Worm (Caenorhabditis elegans): Measurements from ENCODE around the gene T08G3.11.

Gene T08G3.11

DNA sequence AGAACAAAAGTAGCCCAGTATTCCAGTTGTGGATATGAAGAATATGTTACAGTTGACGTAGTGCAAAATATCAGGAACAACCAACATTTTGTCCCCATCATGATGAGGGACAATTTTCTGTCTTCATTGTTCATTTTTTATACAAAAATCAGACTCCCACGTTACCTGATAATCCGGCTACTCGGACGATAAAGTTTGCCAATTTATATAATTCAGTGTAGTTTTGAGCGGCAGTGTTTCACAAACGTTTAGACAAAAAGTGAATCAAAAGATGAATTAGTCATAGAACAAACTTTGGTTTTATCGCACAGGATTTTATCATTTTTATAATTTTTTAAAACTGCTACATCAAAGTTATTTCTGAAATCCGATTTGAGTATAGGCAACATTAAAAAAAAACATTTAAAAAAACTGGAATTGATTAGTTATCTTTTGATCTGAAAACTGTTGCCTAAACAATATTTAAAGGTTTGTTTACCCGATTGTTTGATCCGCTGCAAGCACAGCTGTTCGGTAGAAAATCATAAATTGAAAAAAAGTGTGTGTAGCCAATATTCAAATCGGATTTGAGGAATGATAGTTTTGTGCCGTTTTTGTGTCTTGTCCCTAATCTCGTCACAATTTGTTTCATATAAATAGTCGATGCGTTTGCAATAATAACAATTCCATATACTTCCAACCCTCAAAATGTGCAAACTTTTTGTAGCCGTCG lies 1.9 kb upstream of the T08G3.11 start, which contains the start of the genes F57E7.4 and spig-6:
Gene F57E7.4 (minus strand): TSS at position 101 of the 712 bp plus-strand sequence.
Gene spig-6 (plus strand): TSS at position 662 of the 712 bp plus-strand sequence.
- no peak for TF ChIP-seq irx-1 (tag; optimal IDR thresholded peaks at IDR 0.05)
- TF ChIP-seq lin-39 (tag; optimal IDR thresholded peaks at IDR 0.05), result no peak
- no peak for TF ChIP-seq nhr-77 (tag; optimal IDR thresholded peaks at IDR 0.05)
- TF ChIP-seq swsn-7 (tag; optimal IDR thresholded peaks at IDR 0.05), result no peak
- no peak for TF ChIP-seq ztf-4 (tag; optimal IDR thresholded peaks at IDR 0.05)
- TF ChIP-seq nhr-84 (tag; optimal IDR thresholded peaks at IDR 0.05), result no peak
- TF ChIP-seq C04F5.9 (tag; optimal IDR thresholded peaks at IDR 0.05), result no peak
- no peak for TF ChIP-seq pqm-1 (tag; optimal IDR thresholded peaks at IDR 0.05)
- TF ChIP-seq unc-98 (GFP tag; IDR thresholded peaks at IDR 0.05), result no peak
- TF ChIP-seq lsy-2 (tag; optimal IDR thresholded peaks at IDR 0.05), result no peak

ce11 chrV:16471995-16472563 lies 7.1 kb downstream of the T08G3.11 start, which contains the start of gene srw-35:
Gene srw-35, plus strand, starts transcription at chrV:16472513.
- TF ChIP-seq nhr-11 (tag; optimal IDR thresholded peaks at IDR 0.05) (no peak), swsn-7 (tag; optimal IDR thresholded peaks at IDR 0.05) (no peak), nhr-84 (tag; optimal IDR thresholded peaks at IDR 0.05) (no peak), fkh-4 (tag; optimal IDR thresholded peaks at IDR 0.05; ENCODE audit: borderline replicate concordance) (no peak), unc-98 (GFP tag; IDR thresholded peaks at IDR 0.05) (no peak), ceh-63 (GFP tag; optimal IDR thresholded peaks at IDR 0.05) (no peak), ceh-8 (GFP tag; optimal IDR thresholded peaks at IDR 0.05) (no peak)

DNA sequence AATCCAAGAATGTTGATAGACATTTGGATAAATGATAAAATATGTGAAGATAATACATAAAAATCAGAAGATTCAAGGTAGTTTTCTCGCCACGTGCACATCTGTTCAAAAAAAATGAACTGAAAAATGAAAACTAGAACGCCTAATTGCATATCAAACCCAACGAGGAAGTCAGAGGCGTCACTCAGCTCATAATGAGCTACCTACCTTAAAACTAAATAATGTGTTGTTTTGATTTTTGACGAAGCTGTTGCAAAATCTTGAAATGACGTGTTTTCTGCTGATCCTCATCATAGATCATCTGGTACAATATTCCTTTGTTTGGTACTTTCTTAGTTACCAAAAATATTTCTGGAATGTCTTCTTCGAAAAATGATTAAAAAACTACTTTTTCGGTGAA lies 8.3 kb downstream of the T08G3.11 start, which contains the start of gene srh-138:
Gene srh-138 (minus strand): TSS at position 101 of the 400 bp plus-strand sequence.
- TF ChIP-seq alr-1 (tag; optimal IDR thresholded peaks at IDR 0.05; ENCODE audit: borderline replicate concordance), result no peak
- no peak for TF ChIP-seq nhr-85 (tag)
- TF ChIP-seq hlh-17 (GFP tag; optimal IDR thresholded peaks at IDR 0.05; ENCODE audit: borderline replicate concordance), result no peak
- no peak for TF ChIP-seq elt-3 (tag; optimal IDR thresholded peaks at IDR 0.05)
- no peak for TF ChIP-seq nhr-12 (tag; optimal IDR thresholded peaks at IDR 0.05)
- TF ChIP-seq sup-37 (GFP tag; optimal IDR thresholded peaks at IDR 0.05), result no peak
- no peak for TF ChIP-seq ceh-63 (GFP tag; optimal IDR thresholded peaks at IDR 0.05)
- no peak for TF ChIP-seq dpl-1 (GFP tag; optimal IDR thresholded peaks at IDR 0.05)
- no peak for TF ChIP-seq nhr-76 (tag; optimal IDR thresholded peaks at IDR 0.05)
- TF ChIP-seq ztf-11 (tag; optimal IDR thresholded peaks at IDR 0.05), result no peak
- TF ChIP-seq lin-13 (GFP tag; optimal IDR thresholded peaks at IDR 0.05), result no peak
- no peak for TF ChIP-seq nhr-47 (tag; optimal IDR thresholded peaks at IDR 0.05)
- no peak for TF ChIP-seq tbx-2 (tag; optimal IDR thresholded peaks at IDR 0.05)

DNA sequence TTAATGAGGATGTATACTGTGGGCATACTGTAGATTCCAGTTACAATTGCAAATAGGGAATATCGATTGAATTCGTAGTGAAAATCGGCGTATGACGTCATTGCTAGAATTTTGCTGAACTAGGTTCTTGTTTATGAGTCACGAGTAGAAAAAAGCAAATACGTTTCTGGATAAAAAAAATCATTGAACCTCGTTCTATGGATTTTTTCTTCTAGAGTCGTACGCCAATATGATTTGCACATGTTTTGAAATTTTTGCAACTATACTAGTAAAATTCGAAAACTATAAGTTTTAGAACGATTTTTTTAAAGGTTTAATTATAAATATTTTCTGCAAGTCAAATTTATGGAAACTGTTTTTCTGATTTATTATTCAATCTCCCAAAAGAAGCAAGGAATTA lies 11.3 kb downstream of the T08G3.11 start, which contains the start of gene sru-44:
Gene sru-44 (minus strand): TSS at position 101 of the 400 bp plus-strand sequence.
- TF ChIP-seq mep-1 (tag; optimal IDR thresholded peaks at IDR 0.05) (no peak), egl-13 (tag; optimal IDR thresholded peaks at IDR 0.05) (no peak), ceh-8 (GFP tag; optimal IDR thresholded peaks at IDR 0.05) (no peak), swsn-7 (tag; optimal IDR thresholded peaks at IDR 0.05) (no peak)

- TF ChIP-seq ceh-88 (GFP tag; IDR thresholded peaks at IDR 0.05) (no peak), grh-1 (GFP tag; IDR thresholded peaks at IDR 0.05) (no peak), rnt-1 (tag; optimal IDR thresholded peaks at IDR 0.05) (no peak), dpl-1 (GFP tag; optimal IDR thresholded peaks at IDR 0.05) (no peak)
Observed at ce11 chrV:16460866-16461265, 18.3 kb downstream of the T08G3.11 start, which contains the start of gene srh-142. Gene srh-142, minus strand, starts transcription at chrV:16460966.
